Fruit fly (Drosophila melanogaster) whole organism, prepupa: ENCODE data around the gene CG12531.

Experiments
- CG10631 ChIP-seq: fragments of 200-800 bp; sonication (Bioruptor generic); optimal IDR thresholded peaks from 2 replicates; lab custom pipeline; 2016; ENCODE audit warnings: missing biosample characterization, missing genetic modification characterization
- CG10669 ChIP-seq: fragments of 200-800 bp; sonication (Bioruptor generic); optimal IDR thresholded peaks from 3 replicates; lab custom pipeline; 2018; ENCODE audit warnings: missing biosample characterization, mild to moderate bottlenecking, missing genetic modification characterization, moderate library complexity
- CG11294 ChIP-seq: fragments of 200-800 bp; sonication (Bioruptor generic); IDR thresholded peaks from 2 replicates; pipeline ENCODE4 v1.3.6; 2022; ENCODE audit warnings: missing biosample characterization, missing genetic modification characterization
- CG11762 ChIP-seq: fragments of 200-800 bp; sonication (Bioruptor generic); optimal IDR thresholded peaks from 3 replicates; lab custom pipeline; 2016; ENCODE audit warnings: missing biosample characterization, missing genetic modification characterization; ENCODE audit not compliant: insufficient read depth
- CG11902 ChIP-seq: fragments of 200-800 bp; sonication (Bioruptor generic); optimal IDR thresholded peaks from 3 replicates; lab custom pipeline; 2016; ENCODE audit warnings: missing biosample characterization, missing genetic modification characterization
- CG15336 ChIP-seq: fragments of 200-800 bp; sonication (Bioruptor generic); IDR thresholded peaks from 2 replicates; pipeline ENCODE4 v1.3.6; 2022; ENCODE audit warnings: missing biosample characterization, missing genetic modification characterization
- CG1621 ChIP-seq: fragments of 200-800 bp; sonication (Bioruptor generic); optimal IDR thresholded peaks from 3 replicates; lab custom pipeline; 2018; ENCODE audit warnings: missing biosample characterization, mild to moderate bottlenecking, missing genetic modification characterization
- CG16779 ChIP-seq: fragments of 200-800 bp; sonication (Bioruptor generic); optimal IDR thresholded peaks from 3 replicates; lab custom pipeline; 2017; ENCODE audit warnings: missing biosample characterization, mild to moderate bottlenecking, missing genetic modification characterization
- CG3032 ChIP-seq: fragments of 200-800 bp; optimal IDR thresholded peaks from 2 replicates; lab custom pipeline; 2019; ENCODE audit warnings: missing biosample characterization, mild to moderate bottlenecking, missing genetic modification characterization, moderate library complexity
- CG31627 ChIP-seq: fragments of 200-800 bp; sonication (Bioruptor generic); optimal IDR thresholded peaks from 3 replicates; lab custom pipeline; 2016; ENCODE audit warnings: missing biosample characterization, missing genetic modification characterization
- CG34406 ChIP-seq: fragments of 200-800 bp; sonication (Bioruptor generic); optimal IDR thresholded peaks from 3 replicates; lab custom pipeline; 2016; ENCODE audit warnings: missing biosample characterization, missing genetic modification characterization
- CG4318 ChIP-seq: fragments of 200-800 bp; sonication (Bioruptor generic); optimal IDR thresholded peaks from 3 replicates; lab custom pipeline; 2017; ENCODE audit warnings: missing biosample characterization, mild to moderate bottlenecking, missing genetic modification characterization
- CG6163 ChIP-seq: fragments of 200-800 bp; sonication (Bioruptor generic); IDR thresholded peaks from 3 replicates; pipeline ENCODE4 v1.3.6; 2022; ENCODE audit warnings: missing biosample characterization, missing genetic modification characterization
- CG7368 ChIP-seq: fragments of 200-800 bp; sonication (Bioruptor generic); optimal IDR thresholded peaks from 3 replicates; lab custom pipeline; 2016; ENCODE audit warnings: missing biosample characterization, missing genetic modification characterization
- CG8119 ChIP-seq: fragments of 200-800 bp; sonication (Bioruptor generic); IDR thresholded peaks from 3 replicates; pipeline ENCODE4 v1.3.6; 2022; ENCODE audit warnings: missing biosample characterization, missing genetic modification characterization
- CG8319 ChIP-seq: fragments of 200-800 bp; sonication (Bioruptor generic); optimal IDR thresholded peaks from 3 replicates; lab custom pipeline; 2016; ENCODE audit warnings: missing biosample characterization, missing genetic modification characterization
- CG8632 ChIP-seq: fragments of 200-800 bp; sonication (Bioruptor generic); optimal IDR thresholded peaks from 3 replicates; lab custom pipeline; 2016; ENCODE audit warnings: missing biosample characterization, missing genetic modification characterization
- CG9139 ChIP-seq: fragments of 200-800 bp; sonication (Bioruptor generic); optimal IDR thresholded peaks from 3 replicates; lab custom pipeline; 2017; ENCODE audit warnings: missing biosample characterization, mild to moderate bottlenecking, missing genetic modification characterization
- Eip75B ChIP-seq: fragments of 200-800 bp; sonication (Bioruptor generic); optimal IDR thresholded peaks from 3 replicates; lab custom pipeline; 2016; ENCODE audit warnings: missing biosample characterization, missing genetic modification characterization
- Eip78C ChIP-seq: fragments of 200-800 bp; sonication (Bioruptor generic); peaks from one replicate; lab custom pipeline; 2016; ENCODE audit warnings: missing biosample characterization, missing genetic modification characterization
- Ets21C ChIP-seq: fragments of 200-800 bp; sonication (Bioruptor generic); optimal IDR thresholded peaks from 3 replicates; lab custom pipeline; 2016; ENCODE audit warnings: missing biosample characterization, missing genetic modification characterization
- Ets96B ChIP-seq: fragments of 200-800 bp; optimal IDR thresholded peaks from 2 replicates; lab custom pipeline; 2019; ENCODE audit warnings: missing biosample characterization, mild to moderate bottlenecking, missing genetic modification characterization, moderate library complexity
- Hr39 ChIP-seq: fragments of 200-800 bp; sonication (Bioruptor generic); optimal IDR thresholded peaks from 2 replicates; lab custom pipeline; 2016; ENCODE audit warnings: missing biosample characterization, missing genetic modification characterization
- Hr4 ChIP-seq: fragments of 200-800 bp; sonication (Bioruptor generic); optimal IDR thresholded peaks from 3 replicates; lab custom pipeline; 2016; ENCODE audit warnings: missing biosample characterization, missing genetic modification characterization
- Lpt ChIP-seq: fragments of 200-800 bp; sonication (Bioruptor generic); optimal IDR thresholded peaks from 3 replicates; lab custom pipeline; 2016; ENCODE audit warnings: missing biosample characterization, missing genetic modification characterization
- Met ChIP-seq: fragments of 200-800 bp; sonication (Bioruptor generic); optimal IDR thresholded peaks from 3 replicates; lab custom pipeline; 2016; ENCODE audit warnings: missing biosample characterization, missing genetic modification characterization
- OdsH ChIP-seq: fragments of 200-800 bp; sonication (Bioruptor generic); optimal IDR thresholded peaks from 3 replicates; lab custom pipeline; 2016; ENCODE audit warnings: missing biosample characterization, missing genetic modification characterization
- Smox ChIP-seq: fragments of 200-800 bp; sonication (Bioruptor generic); optimal IDR thresholded peaks from 3 replicates; lab custom pipeline; 2016; ENCODE audit warnings: missing biosample characterization, missing genetic modification characterization
- Sox14 ChIP-seq: fragments of 200-800 bp; sonication (Bioruptor generic); optimal IDR thresholded peaks from 3 replicates; lab custom pipeline; 2016; ENCODE audit warnings: missing biosample characterization, missing genetic modification characterization
- achi ChIP-seq: fragments of 200-800 bp; sonication (Bioruptor generic); optimal IDR thresholded peaks from 3 replicates; lab custom pipeline; 2016; ENCODE audit warnings: missing biosample characterization, missing genetic modification characterization
- acj6 ChIP-seq: fragments of 200-800 bp; sonication (Bioruptor generic); optimal IDR thresholded peaks from 3 replicates; lab custom pipeline; 2016; ENCODE audit warnings: missing biosample characterization, missing genetic modification characterization
- cyc ChIP-seq: fragments of 200-800 bp; sonication (Bioruptor generic); optimal IDR thresholded peaks from 3 replicates; lab custom pipeline; 2016; ENCODE audit warnings: missing biosample characterization, missing genetic modification characterization
- dac ChIP-seq: fragments of 200-800 bp; sonication (Bioruptor generic); optimal IDR thresholded peaks from 2 replicates; lab custom pipeline; 2017; ENCODE audit warnings: missing biosample characterization, mild to moderate bottlenecking, missing genetic modification characterization
- dsx ChIP-seq: fragments of 200-800 bp; optimal IDR thresholded peaks from 3 replicates; lab custom pipeline; 2019; ENCODE audit warnings: missing biosample characterization, mild to moderate bottlenecking, missing genetic modification characterization, moderate library complexity; ENCODE audit not compliant: poor library complexity, severe bottlenecking
- eg ChIP-seq: fragments of 200-800 bp; sonication (Bioruptor generic); IDR thresholded peaks from 3 replicates; pipeline ENCODE4 v1.3.6; 2022; ENCODE audit warnings: missing biosample characterization, missing genetic modification characterization
- esn ChIP-seq: fragments of 200-800 bp; sonication (Bioruptor generic); optimal IDR thresholded peaks from 2 replicates; lab custom pipeline; 2016; ENCODE audit warnings: missing biosample characterization, mild to moderate bottlenecking, missing genetic modification characterization, moderate library complexity
- fd59A ChIP-seq: fragments of 200-800 bp; sonication (Bioruptor generic); optimal IDR thresholded peaks from 2 replicates; lab custom pipeline; 2017; ENCODE audit warnings: missing biosample characterization, mild to moderate bottlenecking, missing genetic modification characterization, missing genetic modification reagents
- fkh ChIP-seq: fragments of 200-800 bp; sonication (Bioruptor generic); optimal IDR thresholded peaks from 3 replicates; lab custom pipeline; 2017; ENCODE audit warnings: missing biosample characterization, mild to moderate bottlenecking, missing genetic modification characterization, moderate library complexity
- lz ChIP-seq: fragments of 200-800 bp; sonication (Bioruptor generic); optimal IDR thresholded peaks from 3 replicates; lab custom pipeline; 2016; ENCODE audit warnings: missing biosample characterization, missing genetic modification characterization
- pdm3 ChIP-seq: fragments of 200-800 bp; sonication (Bioruptor generic); optimal IDR thresholded peaks from 3 replicates; lab custom pipeline; 2016; ENCODE audit warnings: missing biosample characterization, missing genetic modification characterization
- salr ChIP-seq, 2 experiments: fragments of 200-800 bp; sonication (Bioruptor generic); optimal IDR thresholded peaks; 3 replicates each; lab custom pipeline; 2016 to 2018; ENCODE audit warnings: missing biosample characterization in 2 of 2, missing genetic modification characterization in 2 of 2, mild to moderate bottlenecking in 1 of 2
- spab ChIP-seq: fragments of 200-800 bp; sonication (Bioruptor generic); optimal IDR thresholded peaks from 2 replicates; lab custom pipeline; 2017; ENCODE audit warnings: missing biosample characterization, mild to moderate bottlenecking, missing genetic modification characterization, missing genetic modification reagents
- ss ChIP-seq, 2 experiments: fragments of 200-800 bp; sonication (Bioruptor generic); optimal IDR thresholded peaks; 2 replicates in 1 of 2; 3 replicates in 1 of 2; lab custom pipeline; 2017 to 2018; ENCODE audit warnings: mild to moderate bottlenecking in 2 of 2, missing biosample characterization in 2 of 2, missing genetic modification characterization in 2 of 2, moderate library complexity in 1 of 2
- svp ChIP-seq: fragments of 200-800 bp; sonication (Bioruptor generic); peaks from one replicate; lab custom pipeline; 2016; ENCODE audit warnings: missing biosample characterization, missing genetic modification characterization
- vri ChIP-seq: fragments of 200-800 bp; sonication (Bioruptor generic); optimal IDR thresholded peaks from 3 replicates; lab custom pipeline; 2016; ENCODE audit warnings: missing biosample characterization, mild to moderate bottlenecking, missing genetic modification characterization

The CG12531 gene

dm6 chrX:19701611-19702010 lies 17.1 kb upstream of the CG12531 start, which contains the start of gene Tcs4:
TSS of gene Tcs4 (minus strand) at chrX:19701755.
- TF ChIP-seq eg (GFP tag; lab: Robert Waterston, UW), result no peak
- no peak for TF ChIP-seq fd59A (GFP tag; lab: Kevin White, UChicago)
- TF ChIP-seq CG9139 (GFP tag; lab: Kevin White, UChicago), result no peak
- TF ChIP-seq achi (GFP tag; lab: Kevin White, UChicago), result peak; percentile 21
- TF ChIP-seq fkh (GFP tag; lab: Kevin White, UChicago), result no peak
- no peak for TF ChIP-seq CG10631 (GFP tag; lab: Kevin White, UChicago)
- TF ChIP-seq CG1621 (tag; lab: Kevin White, UChicago), result no peak
- no peak for TF ChIP-seq spab
- TF ChIP-seq CG3032 (tag; lab: Kevin White, UChicago), result peak; percentile 20
- TF ChIP-seq Smox (GFP tag; lab: Kevin White, UChicago), result no peak
- TF ChIP-seq CG15336 (GFP tag; lab: Robert Waterston, UW), result no peak
- TF ChIP-seq CG8632 (GFP tag; lab: Kevin White, UChicago), result no peak
- no peak for TF ChIP-seq OdsH (GFP tag; lab: Kevin White, UChicago)
- TF ChIP-seq lz (GFP tag; lab: Kevin White, UChicago), result no peak
- TF ChIP-seq ss (GFP tag; optimal IDR thresholded peaks at IDR 0.05; lab: Kevin White, UChicago), result no peak
- TF ChIP-seq acj6, result no peak
- no peak for TF ChIP-seq CG7368 (GFP tag; lab: Kevin White, UChicago)
- TF ChIP-seq CG11762 (GFP tag; lab: Kevin White, UChicago), result no peak
- no peak for TF ChIP-seq CG11902 (GFP tag; lab: Kevin White, UChicago)
- peak; percentile 43; the same call in 1 of the 3 replicates for TF ChIP-seq CG6163 (GFP tag; lab: Robert Waterston, UW)
- peak; percentile 32 for TF ChIP-seq esn (GFP tag; lab: Kevin White, UChicago)
- TF ChIP-seq Eip78C (GFP tag; lab: Kevin White, UChicago), result peak; percentile 67
- TF ChIP-seq CG31627 (GFP tag; lab: Kevin White, UChicago), result no peak
- no peak for TF ChIP-seq Met (GFP tag; lab: Kevin White, UChicago)
- no peak for TF ChIP-seq CG4318 (GFP tag; lab: Kevin White, UChicago)
- TF ChIP-seq CG8119 (GFP tag; lab: Robert Waterston, UW), result no peak
- no peak for TF ChIP-seq svp (GFP tag; lab: Kevin White, UChicago)
- no peak for TF ChIP-seq CG10669 (GFP tag; lab: Kevin White, UChicago)
- no peak for TF ChIP-seq Hr4 (GFP tag; lab: Kevin White, UChicago)
- no peak for TF ChIP-seq Hr39 (GFP tag; lab: Kevin White, UChicago)
- TF ChIP-seq salr (GFP tag; optimal IDR thresholded peaks at IDR 0.05; lab: Kevin White, UChicago), result no peak
- no peak for TF ChIP-seq dac (GFP tag; lab: Kevin White, UChicago)
- no peak for TF ChIP-seq CG11294 (GFP tag; lab: Robert Waterston, UW)

- TF ChIP-seq CG1621 (tag; lab: Kevin White, UChicago) (peak; percentile 43), cyc (GFP tag; lab: Kevin White, UChicago) (no peak), CG9139 (GFP tag; lab: Kevin White, UChicago) (no peak), CG10669 (GFP tag; lab: Kevin White, UChicago) (no peak), spab (no peak), esn (GFP tag; lab: Kevin White, UChicago) (peak; percentile 13), Met (GFP tag; lab: Kevin White, UChicago) (no peak), ss (GFP tag; optimal IDR thresholded peaks at IDR 0.05; lab: Kevin White, UChicago) (no peak), Sox14 (GFP tag; lab: Kevin White, UChicago) (peak; percentile 56), Hr4 (GFP tag; lab: Kevin White, UChicago) (no peak), lz (GFP tag; lab: Kevin White, UChicago) (peak; percentile 1), Lpt (GFP tag; lab: Kevin White, UChicago) (no peak), CG31627 (GFP tag; lab: Kevin White, UChicago) (no peak), dsx (GFP tag; lab: Kevin White, UChicago) (no peak), Hr39 (GFP tag; lab: Kevin White, UChicago) (no peak), CG8319 (GFP tag; lab: Kevin White, UChicago) (no peak), Ets96B (tag; lab: Kevin White, UChicago) (no peak), eg (GFP tag; lab: Robert Waterston, UW) (no peak), svp (GFP tag; lab: Kevin White, UChicago) (no peak), Ets21C (no peak), pdm3 (no peak), CG16779 (tag; lab: Kevin White, UChicago) (no peak), Eip78C (GFP tag; lab: Kevin White, UChicago) (peak; percentile 66), vri (GFP tag; lab: Kevin White, UChicago) (no peak), Eip75B (GFP tag; lab: Kevin White, UChicago) (no peak), achi (GFP tag; lab: Kevin White, UChicago) (peak; percentile 12), CG34406 (GFP tag; lab: Kevin White, UChicago) (no peak)
- TF ChIP-seq, all 60 proteins: peak for 6
Measured at dm6 chrX:19704083-19704482, 14.6 kb upstream of the CG12531 start, which contains the start of the genes CG14230 and CG14232. TSS of gene CG14230 (plus strand) at chrX:19704176. TSS of gene CG14232 (minus strand) at chrX:19704259.
